Fruit fly (Drosophila melanogaster) whole organism, pupa: Measurements from ENCODE around the gene CG4393.

Experiments
- CG14655 ChIP-seq: fragments of 200-800 bp; sonication (Bioruptor generic); optimal IDR thresholded peaks from 3 replicates; lab custom pipeline; 2017; ENCODE audit warnings: mild to moderate bottlenecking, missing biosample characterization, missing genetic modification reagents, missing genetic modification characterization
- CG17806 ChIP-seq: fragments of 200-800 bp; sonication (Bioruptor generic); optimal IDR thresholded peaks from 2 replicates; lab custom pipeline; 2018; ENCODE audit warnings: missing biosample characterization, mild to moderate bottlenecking, missing genetic modification characterization, moderate library complexity
- CG32121 ChIP-seq: fragments of 200-800 bp; sonication (Bioruptor generic); IDR thresholded peaks from 2 replicates; pipeline ENCODE4 v1.3.6; 2022; ENCODE audit warnings: missing biosample characterization, missing genetic modification characterization
- CG34367 ChIP-seq: fragments of 200-800 bp; sonication (Bioruptor generic); optimal IDR thresholded peaks from 2 replicates; lab custom pipeline; 2018; ENCODE audit warnings: missing biosample characterization, mild to moderate bottlenecking, missing genetic modification characterization
- CG4496 ChIP-seq: fragments of 200-800 bp; sonication (Bioruptor generic); IDR thresholded peaks from 3 replicates; pipeline ENCODE4 v1.3.6; 2022; ENCODE audit warnings: missing biosample characterization, missing genetic modification characterization
- D1 ChIP-seq: fragments of 200-800 bp; sonication (Bioruptor generic); optimal IDR thresholded peaks from 2 replicates; lab custom pipeline; 2018; ENCODE audit warnings: missing biosample characterization, mild to moderate bottlenecking, missing genetic modification characterization, moderate library complexity
- EcR ChIP-seq: fragments of 200-800 bp; sonication (Bioruptor generic); optimal IDR thresholded peaks from 3 replicates; lab custom pipeline; 2019; ENCODE audit warnings: missing biosample characterization, missing genetic modification characterization, mild to moderate bottlenecking, moderate library complexity, missing genetic modification reagents
- Ets98B ChIP-seq: fragments of 200-800 bp; sonication (Bioruptor generic); IDR thresholded peaks from 2 replicates; pipeline ENCODE4 v1.3.6; 2022; ENCODE audit warnings: missing biosample characterization, missing genetic modification characterization
- Pif1B ChIP-seq: fragments of 200-800 bp; sonication (Bioruptor generic); optimal IDR thresholded peaks from 3 replicates; lab custom pipeline; 2016; ENCODE audit warnings: missing biosample characterization, missing genetic modification characterization
- fd96Ca ChIP-seq: fragments of 200-800 bp; sonication (Bioruptor generic); IDR thresholded peaks from 3 replicates; pipeline ENCODE4 v1.3.6; 2022; ENCODE audit warnings: missing biosample characterization, missing genetic modification characterization
- gl ChIP-seq: fragments of 200-800 bp; sonication (Bioruptor generic); optimal IDR thresholded peaks from 2 replicates; lab custom pipeline; 2018; ENCODE audit warnings: missing biosample characterization, mild to moderate bottlenecking, missing genetic modification characterization
- rn ChIP-seq: fragments of 200-800 bp; sonication (Bioruptor generic); IDR thresholded peaks from 2 replicates; pipeline ENCODE4 v1.3.6; 2022; ENCODE audit warnings: missing biosample characterization, missing genetic modification characterization

DNA sequence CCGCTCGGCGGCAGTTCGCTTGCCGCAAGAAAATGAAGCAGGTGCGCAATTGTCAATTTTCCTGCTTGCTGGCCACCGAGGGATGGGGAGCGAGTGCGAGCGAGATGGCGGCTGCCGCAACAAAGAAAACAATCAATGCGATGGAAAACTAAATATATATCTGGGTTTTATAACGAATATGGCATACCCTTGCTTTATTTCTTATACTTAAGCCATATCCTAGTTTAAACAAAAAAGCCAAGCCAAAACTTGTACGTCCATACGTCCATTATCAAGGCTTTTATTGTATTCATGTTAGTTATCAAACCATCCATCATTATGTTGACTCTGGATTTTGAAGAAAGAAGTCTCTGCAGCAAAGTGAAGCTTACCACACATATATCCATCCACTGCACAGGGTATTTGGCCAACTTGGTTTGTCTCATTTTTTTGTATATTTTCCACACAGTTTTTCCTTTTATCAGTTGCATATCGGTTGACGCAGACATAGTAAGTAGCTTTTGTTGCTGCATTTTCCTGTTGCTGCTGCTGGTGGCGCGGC is 6.3 kb upstream of the CG4393 start:
- TF ChIP-seq CG32121 (GFP tag; lab: Robert Waterston, UW) = no peak
- no peak for TF ChIP-seq CG34367 (tag; lab: Kevin White, UChicago)
- no peak for TF ChIP-seq Pif1B (GFP tag; lab: Kevin White, UChicago)
- no peak for TF ChIP-seq CG17806
- no peak for TF ChIP-seq EcR (GFP tag; lab: Kevin White, UChicago)
- TF ChIP-seq CG14655 (GFP tag; lab: Kevin White, UChicago) = peak; percentile 38
- no peak for TF ChIP-seq CG4496
- TF ChIP-seq D1 (tag; lab: Kevin White, UChicago) = no peak
- peak; percentile 46; the same call in 1 of the 2 replicates for TF ChIP-seq Ets98B (GFP tag; lab: Robert Waterston, UW)
- TF ChIP-seq fd96Ca (GFP tag; lab: Robert Waterston, UW) = no peak
- TF ChIP-seq rn (GFP tag; lab: Robert Waterston, UW) = no peak
- TF ChIP-seq gl (tag; lab: Kevin White, UChicago) = no peak
